Worm (Caenorhabditis elegans): Measurements from ENCODE around the gene sru-38.

sru-38 gene

ce11 chrV:9868311-9868710, 32.5 kb upstream of the sru-38 start, which contains the start of gene srab-17:
Gene srab-17 (minus strand): TSS chrV:9868411.
- no peak for TF ChIP-seq nhr-6 (tag; optimal IDR thresholded peaks at IDR 0.05)
- TF ChIP-seq ztf-1 (GFP tag; conservative IDR thresholded peaks at IDR 0.05): no peak
- TF ChIP-seq nhr-23 (tag; optimal IDR thresholded peaks at IDR 0.05): no peak
- TF ChIP-seq mdl-1 (tag; optimal IDR thresholded peaks at IDR 0.05): no peak

- TF ChIP-seq F13H6.1 (tag; optimal IDR thresholded peaks at IDR 0.05) (no peak), lsy-2 (tag; optimal IDR thresholded peaks at IDR 0.05) (peak in 1 of 2 experiments; percentile 82)
These were observed 24.5 kb upstream of the sru-38 start for ce11 chrV:9860337-9860736.

ce11 chrV:9859863-9860262, 24.0 kb upstream of the sru-38 start, which contains the start of gene lsy-12:
Gene lsy-12 (minus strand): TSS chrV:9859963.
- no peak for TF ChIP-seq lsy-2 (tag; optimal IDR thresholded peaks at IDR 0.05)
- TF ChIP-seq snpc-4 (tag; optimal IDR thresholded peaks at IDR 0.05): no peak
- TF ChIP-seq gmeb-1 (tag; optimal IDR thresholded peaks at IDR 0.05): no peak
- TF ChIP-seq mbf-1 (tag; optimal IDR thresholded peaks at IDR 0.05): no peak
- TF ChIP-seq sem-4 (tag; optimal IDR thresholded peaks at IDR 0.05): no peak
- no peak for TF ChIP-seq nhr-129 (tag; optimal IDR thresholded peaks at IDR 0.05)
- no peak for TF ChIP-seq nhr-77 (tag; optimal IDR thresholded peaks at IDR 0.05)
- no peak for TF ChIP-seq nhr-6 (tag; optimal IDR thresholded peaks at IDR 0.05)
- no peak for TF ChIP-seq mdl-1 (tag; optimal IDR thresholded peaks at IDR 0.05)
- TF ChIP-seq nhr-23 (tag; optimal IDR thresholded peaks at IDR 0.05): no peak
- TF ChIP-seq ZK546.5 (tag; optimal IDR thresholded peaks at IDR 0.05): no peak
- no peak for TF ChIP-seq nhr-12 (tag; optimal IDR thresholded peaks at IDR 0.05)
- no peak for TF ChIP-seq mab-5 (tag; optimal IDR thresholded peaks at IDR 0.05)

- no peak for TF ChIP-seq ceh-82 (tag; optimal IDR thresholded peaks at IDR 0.05)
- no peak for TF ChIP-seq unc-55 (GFP tag; optimal IDR thresholded peaks at IDR 0.05)
- TF ChIP-seq sma-9 (GFP tag; optimal IDR thresholded peaks at IDR 0.05): peak; percentile 7
- no peak for TF ChIP-seq sma-9 (tag; optimal IDR thresholded peaks at IDR 0.05)
- TF ChIP-seq ama-1 (optimal IDR thresholded peaks at IDR 0.05): no peak
- TF ChIP-seq lsy-2 (tag; optimal IDR thresholded peaks at IDR 0.05): no peak
- TF ChIP-seq nhr-23 (tag; optimal IDR thresholded peaks at IDR 0.05): no peak
- TF ChIP-seq nhr-10 (tag; optimal IDR thresholded peaks at IDR 0.05): no peak
- no peak for TF ChIP-seq nhr-11 (tag; optimal IDR thresholded peaks at IDR 0.05)
- TF ChIP-seq aly-2 (tag; optimal IDR thresholded peaks at IDR 0.05): no peak
- no peak for TF ChIP-seq lin-39 (tag; optimal IDR thresholded peaks at IDR 0.05)
- peak; percentile 6 for TF ChIP-seq fos-1 (tag; optimal IDR thresholded peaks at IDR 0.05)
- no peak for TF ChIP-seq nhr-237 (tag; optimal IDR thresholded peaks at IDR 0.05)
- TF ChIP-seq crh-2 (tag; optimal IDR thresholded peaks at IDR 0.05): peak; percentile 39
- no peak for TF ChIP-seq Y55F3AM.14 (GFP tag; optimal IDR thresholded peaks at IDR 0.05)
- no peak for TF ChIP-seq C34F6.9 (tag; optimal IDR thresholded peaks at IDR 0.05)
These were observed 21.1 kb upstream of the sru-38 start for ce11 chrV:9856978-9857377.

- TF ChIP-seq mab-5 (tag; optimal IDR thresholded peaks at IDR 0.05): no peak
- TF ChIP-seq sma-3 (GFP tag; optimal IDR thresholded peaks at IDR 0.05): peak; percentile 34
- no peak for TF ChIP-seq lin-13 (GFP tag; optimal IDR thresholded peaks at IDR 0.05)
- TF ChIP-seq lsy-2 (tag; optimal IDR thresholded peaks at IDR 0.05): peak in 1 of 2 experiments; percentile 24
- no peak for TF ChIP-seq peb-1 (tag; optimal IDR thresholded peaks at IDR 0.05)
- TF ChIP-seq sma-9 (GFP tag; optimal IDR thresholded peaks at IDR 0.05): no peak
- TF ChIP-seq sma-9 (tag; optimal IDR thresholded peaks at IDR 0.05): no peak
- peak; percentile 28 for TF ChIP-seq nhr-25 (tag; optimal IDR thresholded peaks at IDR 0.05)
- TF ChIP-seq F13H6.1 (tag; optimal IDR thresholded peaks at IDR 0.05): peak; percentile 32
- TF ChIP-seq C34F6.9 (tag; optimal IDR thresholded peaks at IDR 0.05): peak; percentile 44
- TF ChIP-seq fos-1 (tag; optimal IDR thresholded peaks at IDR 0.05): peak; percentile 16
- peak; percentile 33 for TF ChIP-seq crh-2 (tag; optimal IDR thresholded peaks at IDR 0.05)
- no peak for TF ChIP-seq nhr-12 (tag; optimal IDR thresholded peaks at IDR 0.05)
- TF ChIP-seq nhr-129 (tag; optimal IDR thresholded peaks at IDR 0.05): peak; percentile 65
- TF ChIP-seq unc-55 (GFP tag; optimal IDR thresholded peaks at IDR 0.05): peak; percentile 37
These were observed 20.3 kb upstream of the sru-38 start for ce11 chrV:9855920-9856852.
